Fruit fly (Drosophila melanogaster) Kc167 (cell line): ENCODE results near the gene Gclm.

Experiments used
- Myc ChIP-seq: fragments of >200 bp; optimal IDR thresholded peaks from 2 replicates; lab custom pipeline; 2017; ENCODE audit warnings: missing external identifiers
- Sin3A ChIP-seq: fragments of >200 bp; optimal IDR thresholded peaks from 2 replicates; lab custom pipeline; 2018; ENCODE audit warnings: missing external identifiers
- h ChIP-seq: fragments of >200 bp; optimal IDR thresholded peaks from 3 replicates; lab custom pipeline; 2018; ENCODE audit warnings: missing external identifiers
- insv ChIP-seq: fragments of >200 bp; optimal IDR thresholded peaks from 3 replicates; lab custom pipeline; 2018; ENCODE audit warnings: missing external identifiers
- psq ChIP-seq: fragments of >200 bp; optimal IDR thresholded peaks from 2 replicates; lab custom pipeline; 2017; ENCODE audit warnings: missing external identifiers
- ttk ChIP-seq: sonication (Bioruptor generic); optimal IDR thresholded peaks from 2 replicates; lab custom pipeline; 2017; ENCODE audit warnings: missing external identifiers

The Gclm gene

dm6 chr3R:22717863-22718262, 31.6 kb upstream of the Gclm start:
- TF ChIP-seq psq (lab: Kevin White, UChicago): no peak
- no peak for TF ChIP-seq h
- TF ChIP-seq Sin3A (lab: Kevin White, UChicago): no peak
- TF ChIP-seq ttk (lab: Kevin White, UChicago): no peak
- TF ChIP-seq Myc (lab: Kevin White, UChicago): no peak
- no peak for TF ChIP-seq insv

- no peak for TF ChIP-seq h
- no peak for TF ChIP-seq Myc (lab: Kevin White, UChicago)
- TF ChIP-seq ttk (lab: Kevin White, UChicago): no peak
- no peak for TF ChIP-seq insv
- no peak for TF ChIP-seq Sin3A (lab: Kevin White, UChicago)
- no peak for TF ChIP-seq psq (lab: Kevin White, UChicago)
Measured at dm6 chr3R:22710662-22711061, 24.4 kb upstream of the Gclm start, which contains the start of gene CG4907. CG4907 (minus strand) TSS chr3R:22710762.

dm6 chr3R:22707178-22707577, 20.9 kb upstream of the Gclm start, which contains the start of gene CG13842:
CG13842 (minus strand) TSS chr3R:22707278.
- TF ChIP-seq ttk (lab: Kevin White, UChicago) (no peak), Sin3A (lab: Kevin White, UChicago) (no peak), Myc (lab: Kevin White, UChicago) (no peak), h (no peak), psq (lab: Kevin White, UChicago) (no peak), insv (no peak)

dm6 chr3R:22701793-22702192, 15.5 kb upstream of the Gclm start, which contains the start of the genes CG6972 and CCAP:
CG6972 (plus strand) TSS chr3R:22702007.
CCAP (minus strand) TSS chr3R:22702084.
- TF ChIP-seq h (no peak), ttk (lab: Kevin White, UChicago) (no peak)

- no peak for TF ChIP-seq Myc (lab: Kevin White, UChicago)
- TF ChIP-seq psq (lab: Kevin White, UChicago): no peak
- TF ChIP-seq h: no peak
- TF ChIP-seq insv: no peak
- no peak for TF ChIP-seq Sin3A (lab: Kevin White, UChicago)
- TF ChIP-seq ttk (lab: Kevin White, UChicago): no peak
Measured at dm6 chr3R:22698208-22698607, 11.9 kb upstream of the Gclm start, which contains the start of gene Cyp6d4. Cyp6d4 (plus strand) TSS chr3R:22698319.

dm6 chr3R:22694659-22695058, 8.3 kb upstream of the Gclm start, which contains the start of gene cd:
cd (plus strand) TSS chr3R:22694959.
- TF ChIP-seq h: no peak

- TF ChIP-seq insv: no peak
- TF ChIP-seq psq (lab: Kevin White, UChicago): no peak
- no peak for TF ChIP-seq ttk (lab: Kevin White, UChicago)
- TF ChIP-seq Sin3A (lab: Kevin White, UChicago): no peak
- TF ChIP-seq Myc (lab: Kevin White, UChicago): no peak
- no peak for TF ChIP-seq h
Measured at dm6 chr3R:22690311-22690710, 4.0 kb upstream of the Gclm start, which contains the start of the genes wfs1 and Nup133. wfs1 (minus strand) TSS chr3R:22690380. Nup133 (plus strand) TSS chr3R:22690607.

- no peak for TF ChIP-seq insv
Measured at dm6 chr3R:22684948-22685253, 1.4 kb downstream of the Gclm start.

- TF ChIP-seq h (no peak), ttk (lab: Kevin White, UChicago) (no peak), insv (no peak), psq (lab: Kevin White, UChicago) (no peak), Sin3A (lab: Kevin White, UChicago) (no peak), Myc (lab: Kevin White, UChicago) (no peak)
Measured at dm6 chr3R:22684044-22684947, 2.0 kb downstream of the Gclm start.

dm6 chr3R:22675447-22675846, 10.9 kb downstream of the Gclm start:
- no peak for TF ChIP-seq insv
- TF ChIP-seq Myc (lab: Kevin White, UChicago): no peak
- no peak for TF ChIP-seq h
- TF ChIP-seq ttk (lab: Kevin White, UChicago): no peak
- no peak for TF ChIP-seq Sin3A (lab: Kevin White, UChicago)
- TF ChIP-seq psq (lab: Kevin White, UChicago): no peak

dm6 chr3R:22673528-22673959, 12.8 kb downstream of the Gclm start:
- TF ChIP-seq psq (lab: Kevin White, UChicago): no peak
- no peak for TF ChIP-seq ttk (lab: Kevin White, UChicago)
- no peak for TF ChIP-seq Sin3A (lab: Kevin White, UChicago)
- TF ChIP-seq h: no peak
- TF ChIP-seq Myc (lab: Kevin White, UChicago): no peak
- TF ChIP-seq insv: no peak

dm6 chr3R:22672695-22673346, 13.5 kb downstream of the Gclm start:
- TF ChIP-seq Myc (lab: Kevin White, UChicago): no peak
- no peak for TF ChIP-seq Sin3A (lab: Kevin White, UChicago)
- no peak for TF ChIP-seq h
- TF ChIP-seq insv: no peak
- no peak for TF ChIP-seq ttk (lab: Kevin White, UChicago)
- no peak for TF ChIP-seq psq (lab: Kevin White, UChicago)
